Fruit fly (Drosophila melanogaster) whole organism, embryonic: ENCODE measurements around the gene CG11374.

Source experiments
- Atf6 ChIP-seq: fragments of 200-800 bp; sonication (Bioruptor generic); IDR thresholded peaks from 2 replicates; pipeline ENCODE4 v1.3.6; 2022; ENCODE audit warnings: missing biosample characterization, missing genetic modification characterization
- B-H1 ChIP-seq: fragments of 200-800 bp; sonication (Bioruptor generic); IDR thresholded peaks from 3 replicates; pipeline ENCODE4 v1.3.6; 2022; ENCODE audit warnings: missing biosample characterization, missing genetic modification characterization
- CG10959 ChIP-seq: fragments of 200-800 bp; sonication (Bioruptor generic); IDR thresholded peaks from 2 replicates; pipeline ENCODE4 v1.3.6; 2022; ENCODE audit warnings: missing biosample characterization, missing genetic modification characterization
- CG11560 ChIP-seq: fragments of 200-800 bp; sonication (Bioruptor generic); IDR thresholded peaks from 3 replicates; pipeline ENCODE4 v1.3.6; 2022; ENCODE audit warnings: missing biosample characterization, missing genetic modification characterization
- CG12236 ChIP-seq: fragments of 200-800 bp; sonication (Bioruptor generic); optimal IDR thresholded peaks from 2 replicates; lab custom pipeline; 2016; ENCODE audit warnings: missing biosample characterization, missing genetic modification characterization
- CG12299 ChIP-seq: fragments of 200-800 bp; sonication (Bioruptor generic); optimal IDR thresholded peaks from 2 replicates; lab custom pipeline; 2018; ENCODE audit warnings: missing biosample characterization, mild to moderate bottlenecking, missing genetic modification characterization
- CG12769 ChIP-seq: fragments of 200-800 bp; sonication (Bioruptor generic); optimal IDR thresholded peaks from 2 replicates; lab custom pipeline; 2019; ENCODE audit warnings: missing biosample characterization, mild to moderate bottlenecking, missing genetic modification characterization, moderate library complexity
- CG3407 ChIP-seq: fragments of 200-800 bp; sonication (Bioruptor generic); optimal IDR thresholded peaks from 2 replicates; lab custom pipeline; 2018; ENCODE audit warnings: missing biosample characterization, mild to moderate bottlenecking, missing genetic modification characterization
- CG4282 ChIP-seq: fragments of 200-800 bp; sonication (Bioruptor generic); optimal IDR thresholded peaks from 2 replicates; lab custom pipeline; 2016; ENCODE audit warnings: missing biosample characterization, missing genetic modification characterization
- CG4360 ChIP-seq: fragments of 200-800 bp; sonication (Bioruptor generic); IDR thresholded peaks from 2 replicates; pipeline ENCODE4 v1.3.6; 2022; ENCODE audit warnings: missing biosample characterization, missing genetic modification characterization
- CG6765 ChIP-seq: fragments of 200-800 bp; sonication (Bioruptor generic); optimal IDR thresholded peaks from 3 replicates; lab custom pipeline; 2017; ENCODE audit warnings: missing biosample characterization, mild to moderate bottlenecking, missing genetic modification characterization
- CG7963 ChIP-seq: fragments of 200-800 bp; sonication (Bioruptor generic); IDR thresholded peaks from 3 replicates; pipeline ENCODE4 v1.3.6; 2022; ENCODE audit warnings: missing biosample characterization, missing genetic modification characterization; ENCODE audit not compliant: partially characterized antibody
- CG8924 ChIP-seq: fragments of 200-800 bp; optimal IDR thresholded peaks from 3 replicates; lab custom pipeline; 2019; ENCODE audit warnings: missing biosample characterization, mild to moderate bottlenecking, missing genetic modification characterization, moderate library complexity
- D ChIP-seq, 2 experiments: fragments of 200-800 bp in 1 of 2; fragments of >200 bp in 1 of 2; sonication (Bioruptor generic) in 1 of 2; optimal IDR thresholded peaks; 2 replicates in 1 of 2; 3 replicates in 1 of 2; lab custom pipeline; 2017; ENCODE audit warnings: mild to moderate bottlenecking in 1 of 2, missing biosample characterization in 1 of 2, missing genetic modification characterization in 1 of 2, missing genetic modification reagents in 1 of 2
- Drgx ChIP-seq: fragments of 200-800 bp; sonication (Bioruptor generic); IDR thresholded peaks from 2 replicates; pipeline ENCODE4 v1.3.6; 2022; ENCODE audit warnings: missing biosample characterization, missing genetic modification characterization
- Fer3 ChIP-seq: fragments of 200-800 bp; sonication (Bioruptor generic); optimal IDR thresholded peaks from 2 replicates; lab custom pipeline; 2018; ENCODE audit warnings: missing biosample characterization, mild to moderate bottlenecking, missing genetic modification characterization, moderate library complexity
- Hand ChIP-seq: fragments of 200-800 bp; sonication (Bioruptor generic); optimal IDR thresholded peaks from 2 replicates; lab custom pipeline; 2017; ENCODE audit warnings: mild to moderate bottlenecking, missing biosample characterization, missing genetic modification reagents, missing genetic modification characterization
- Hr3 ChIP-seq: fragments of 200-800 bp; sonication (Bioruptor generic); optimal IDR thresholded peaks from 3 replicates; lab custom pipeline; 2016; ENCODE audit warnings: missing biosample characterization, missing genetic modification characterization
- Opbp ChIP-seq: fragments of 200-800 bp; sonication (Bioruptor generic); IDR thresholded peaks from 3 replicates; pipeline ENCODE4 v1.3.6; 2022; ENCODE audit warnings: missing biosample characterization, missing genetic modification characterization; ENCODE audit not compliant: partially characterized antibody
- Taf1 ChIP-seq: fragments of 200-800 bp; sonication (Bioruptor generic); IDR thresholded peaks from 2 replicates; pipeline ENCODE4 v1.3.6; 2022; ENCODE audit warnings: missing biosample characterization, missing genetic modification characterization
- ara ChIP-seq: fragments of 200-800 bp; sonication (Bioruptor generic); IDR thresholded peaks from 2 replicates; pipeline ENCODE4 v1.3.6; 2022; ENCODE audit warnings: missing biosample characterization, missing genetic modification characterization
- ase ChIP-seq: fragments of 200-800 bp; sonication (Bioruptor generic); IDR thresholded peaks from 3 replicates; pipeline ENCODE4 v1.3.6; 2022; ENCODE audit warnings: missing biosample characterization, missing genetic modification characterization
- chm ChIP-seq: fragments of 200-800 bp; sonication (Bioruptor generic); IDR thresholded peaks from 2 replicates; pipeline ENCODE4 v1.3.6; 2022; ENCODE audit warnings: missing biosample characterization, missing genetic modification characterization
- crol ChIP-seq: fragments of 200-800 bp; sonication (Bioruptor generic); IDR thresholded peaks from 2 replicates; pipeline ENCODE4 v1.3.6; 2022; ENCODE audit warnings: missing biosample characterization, missing genetic modification characterization
- eve ChIP-seq, 2 experiments: fragments of >200 bp; optimal IDR thresholded peaks; 2 replicates each; lab custom pipeline; 2017; ENCODE audit warnings: missing biosample characterization in 2 of 2, missing genetic modification characterization in 2 of 2
- exex ChIP-seq: fragments of 200-800 bp; sonication (Bioruptor generic); optimal IDR thresholded peaks from 4 replicates; lab custom pipeline; 2018; ENCODE audit warnings: missing biosample characterization, mild to moderate bottlenecking, missing genetic modification characterization, moderate library complexity
- eyg ChIP-seq: fragments of 200-800 bp; sonication (Bioruptor generic); optimal IDR thresholded peaks from 3 replicates; lab custom pipeline; 2016; ENCODE audit warnings: missing biosample characterization, missing genetic modification characterization
- fd3F ChIP-seq: fragments of 200-800 bp; sonication (Bioruptor generic); optimal IDR thresholded peaks from 2 replicates; lab custom pipeline; 2018; ENCODE audit warnings: missing biosample characterization, mild to moderate bottlenecking, missing genetic modification characterization, moderate library complexity
- fru ChIP-seq: fragments of >200 bp; optimal IDR thresholded peaks from 2 replicates; lab custom pipeline; 2017
- fu2 ChIP-seq: fragments of 200-800 bp; sonication (Bioruptor generic); optimal IDR thresholded peaks from 2 replicates; lab custom pipeline; 2016; ENCODE audit warnings: missing biosample characterization, missing genetic modification characterization
- gem ChIP-seq: fragments of 200-800 bp; sonication (Bioruptor generic); optimal IDR thresholded peaks from 2 replicates; lab custom pipeline; 2019; ENCODE audit warnings: missing biosample characterization, mild to moderate bottlenecking, missing genetic modification characterization, moderate library complexity
- gro ChIP-seq: fragments of 200-800 bp; sonication (Bioruptor generic); optimal IDR thresholded peaks from 2 replicates; lab custom pipeline; 2016; ENCODE audit warnings: missing biosample characterization, missing genetic modification characterization
- gsb-n ChIP-seq: fragments of 200-800 bp; sonication (Bioruptor generic); optimal IDR thresholded peaks from 3 replicates; lab custom pipeline; 2018; ENCODE audit warnings: missing biosample characterization, mild to moderate bottlenecking, missing genetic modification characterization
- inv ChIP-seq: fragments of 200-800 bp; sonication (Bioruptor generic); IDR thresholded peaks from 2 replicates; pipeline ENCODE4 v1.3.6; 2022; ENCODE audit warnings: missing biosample characterization, missing genetic modification characterization; ENCODE audit not compliant: partially characterized antibody
- knrl ChIP-seq: fragments of 200-800 bp; sonication (Bioruptor generic); IDR thresholded peaks from 3 replicates; pipeline ENCODE4 v1.3.6; 2022; ENCODE audit warnings: missing biosample characterization, missing genetic modification characterization; ENCODE audit not compliant: partially characterized antibody
- lab ChIP-seq: fragments of 200-800 bp; sonication (Bioruptor generic); optimal IDR thresholded peaks from 3 replicates; lab custom pipeline; 2017; ENCODE audit warnings: missing biosample characterization, missing genetic modification characterization, mild to moderate bottlenecking, moderate library complexity, missing genetic modification reagents
- lov ChIP-seq, 2 experiments: fragments of 200-800 bp in 1 of 2; fragments of >200 bp in 1 of 2; sonication (Bioruptor generic) in 1 of 2; IDR thresholded peaks in 1 of 2; optimal IDR thresholded peaks in 1 of 2; 2 replicates in 1 of 2; 3 replicates in 1 of 2; pipeline versions ENCODE4 v1.3.6 to Lab custom; 2017 to 2022; ENCODE audit warnings: missing biosample characterization in 1 of 2, missing genetic modification characterization in 1 of 2
- mirr ChIP-seq: fragments of 200-800 bp; sonication (Bioruptor generic); optimal IDR thresholded peaks from 3 replicates; lab custom pipeline; 2018; ENCODE audit warnings: missing biosample characterization, mild to moderate bottlenecking, missing genetic modification characterization
- pros ChIP-seq: fragments of 200-800 bp; sonication (Bioruptor generic); optimal IDR thresholded peaks from 3 replicates; lab custom pipeline; 2019; ENCODE audit warnings: missing biosample characterization, mild to moderate bottlenecking, missing genetic modification characterization, moderate library complexity
- ranshi ChIP-seq: fragments of 200-800 bp; sonication (Bioruptor generic); IDR thresholded peaks from 2 replicates; pipeline ENCODE4 v1.3.6; 2022; ENCODE audit warnings: missing biosample characterization, missing genetic modification characterization
- repo ChIP-seq: fragments of 200-800 bp; sonication (Bioruptor generic); optimal IDR thresholded peaks from 2 replicates; lab custom pipeline; 2016; ENCODE audit warnings: missing biosample characterization, missing genetic modification characterization
- sens-2 ChIP-seq: fragments of 200-800 bp; sonication (Bioruptor generic); IDR thresholded peaks from 2 replicates; pipeline ENCODE4 v1.3.6; 2022; ENCODE audit warnings: missing biosample characterization, missing genetic modification characterization
- sna ChIP-seq: fragments of 200-800 bp; sonication (Bioruptor generic); IDR thresholded peaks from 2 replicates; pipeline ENCODE4 v1.3.6; 2022; ENCODE audit warnings: missing biosample characterization, missing genetic modification characterization; ENCODE audit not compliant: partially characterized antibody
- sug ChIP-seq: fragments of 200-800 bp; optimal IDR thresholded peaks from 2 replicates; lab custom pipeline; 2019; ENCODE audit warnings: missing biosample characterization, mild to moderate bottlenecking, missing genetic modification characterization, moderate library complexity

CG11374 gene

dm6 chr2L:67279-67657 is 8.9 kb upstream of the CG11374 start:
- no peak for TF ChIP-seq CG11560 (tag; lab: Robert Waterston, UW)
- TF ChIP-seq chm (GFP tag; lab: Robert Waterston, UW), result 0 out of 2 replicates have a peak, but pooled peaks have one; percentile 55
- no peak for TF ChIP-seq sens-2 (GFP tag; lab: Robert Waterston, UW)
- TF ChIP-seq lov (optimal IDR thresholded peaks at IDR 0.05; lab: Kevin White, UChicago), result no peak
- 0 out of 3 replicates have a peak, but pooled peaks have one; percentile 36 for TF ChIP-seq lov (GFP tag; IDR thresholded peaks at IDR 0.05; lab: Robert Waterston, UW)
- peak in 1 of 2 experiments; percentile 58 for TF ChIP-seq eve (GFP tag; optimal IDR thresholded peaks at IDR 0.05; lab: Kevin White, UChicago)

- no peak for TF ChIP-seq CG8924
- TF ChIP-seq CG10959 (GFP tag; lab: Robert Waterston, UW), result no peak
- TF ChIP-seq exex, result no peak
- no peak for TF ChIP-seq D (optimal IDR thresholded peaks at IDR 0.05; lab: Kevin White, UChicago)
- no peak for TF ChIP-seq D (GFP tag; optimal IDR thresholded peaks at IDR 0.05; lab: Kevin White, UChicago)
- TF ChIP-seq inv, result no peak
- TF ChIP-seq CG6765 (GFP tag; lab: Kevin White, UChicago), result no peak
- no peak for TF ChIP-seq Fer3
- no peak for TF ChIP-seq Hand (GFP tag; lab: Kevin White, UChicago)
- no peak for TF ChIP-seq CG7963
- no peak for TF ChIP-seq gem
- TF ChIP-seq CG4360 (GFP tag; lab: Robert Waterston, UW), result no peak
- TF ChIP-seq crol (GFP tag; lab: Robert Waterston, UW), result no peak
- TF ChIP-seq, all 482 proteins: peak for 0
Measured at dm6 chr2L:69560-69959, 6.6 kb upstream of the CG11374 start.

dm6 chr2L:71457-71856 is 4.7 kb upstream of the CG11374 start, which contains the start of gene galectin:
Gene galectin, plus strand, starts transcription at chr2L:71757.
- no peak for TF ChIP-seq CG7963
- no peak for TF ChIP-seq Drgx
- TF ChIP-seq CG4282 (GFP tag; lab: Kevin White, UChicago), result no peak
- TF ChIP-seq mirr (GFP tag; lab: Kevin White, UChicago), result peak; percentile 33
- TF ChIP-seq lab, result peak; percentile 27
- TF ChIP-seq CG12236 (GFP tag; lab: Kevin White, UChicago), result no peak
- TF ChIP-seq exex, result peak; percentile 36
- TF ChIP-seq Taf1 (GFP tag; lab: Robert Waterston, UW), result no peak
- peak; percentile 21 for TF ChIP-seq sug (tag; lab: Kevin White, UChicago)
- TF ChIP-seq repo (GFP tag; lab: Kevin White, UChicago), result no peak

- TF ChIP-seq knrl (GFP tag; lab: Robert Waterston, UW) (peak; percentile 12; the same call in 1 of the 3 replicates), fru (lab: Kevin White, UChicago) (no peak), CG10959 (GFP tag; lab: Robert Waterston, UW) (no peak), pros (GFP tag; lab: Kevin White, UChicago) (peak; percentile 56), sna (0 out of 2 replicates have a peak, but pooled peaks have one; percentile 13), gsb-n (tag; lab: Kevin White, UChicago) (no peak), ase (GFP tag; lab: Robert Waterston, UW) (no peak), CG12769 (tag; lab: Kevin White, UChicago) (no peak), Atf6 (GFP tag; lab: Robert Waterston, UW) (no peak), CG12299 (no peak), Opbp (GFP tag; lab: Robert Waterston, UW) (0 out of 3 replicates have a peak, but pooled peaks have one; percentile 33), ara (GFP tag; lab: Robert Waterston, UW) (no peak), CG3407 (GFP tag; lab: Kevin White, UChicago) (no peak), fu2 (GFP tag; lab: Kevin White, UChicago) (no peak), gro (GFP tag; lab: Kevin White, UChicago) (no peak), fd3F (peak; percentile 8), B-H1 (GFP tag; lab: Robert Waterston, UW) (no peak), sug (tag; lab: Kevin White, UChicago) (peak; percentile 24), Hr3 (GFP tag; lab: Kevin White, UChicago) (no peak), eyg (GFP tag; lab: Kevin White, UChicago) (no peak), ranshi (GFP tag; lab: Robert Waterston, UW) (no peak), gem (peak; percentile 3)
Measured at dm6 chr2L:71869-72751, 4.0 kb upstream of the CG11374 start.
